Fruit fly (Drosophila melanogaster): Measurements from ENCODE around the gene CG11403.

CG11403 gene

dm6 chrX:1264547-1264946 lies 24.9 kb upstream of the CG11403 start (continued):
- TF ChIP-seq caup (GFP tag; optimal IDR thresholded peaks at IDR 0.05; ENCODE audit: severe bottlenecking), result no peak
- TF ChIP-seq jumu (GFP tag; optimal IDR thresholded peaks at IDR 0.05), result no peak
- no peak for TF ChIP-seq CG12391 (tag; optimal IDR thresholded peaks at IDR 0.05)
- no peak for TF ChIP-seq CG7357 (GFP tag; IDR thresholded peaks at IDR 0.05)
- TF ChIP-seq CG6813 (GFP tag; optimal IDR thresholded peaks at IDR 0.05), result no peak
- no peak for TF ChIP-seq kah (GFP tag; optimal IDR thresholded peaks at IDR 0.05)
- no peak for TF ChIP-seq Dbx (GFP tag; IDR thresholded peaks at IDR 0.05)
- no peak for TF ChIP-seq CG7963 (GFP tag; IDR thresholded peaks at IDR 0.05; ENCODE audit: partially characterized antibody)
- TF ChIP-seq exex (tag; optimal IDR thresholded peaks at IDR 0.05), result peak; percentile 10
- peak; percentile 64 for TF ChIP-seq vvl (GFP tag; IDR thresholded peaks at IDR 0.05)
- no peak for TF ChIP-seq chif (GFP tag; optimal IDR thresholded peaks at IDR 0.05)
- no peak for TF ChIP-seq emc (GFP tag; optimal IDR thresholded peaks at IDR 0.05)
- TF ChIP-seq scrt (GFP tag; optimal IDR thresholded peaks at IDR 0.05), result no peak
- no peak for TF ChIP-seq CG3726 (GFP tag; IDR thresholded peaks at IDR 0.05)
- TF ChIP-seq shn (GFP tag; optimal IDR thresholded peaks at IDR 0.05), result no peak
- TF ChIP-seq Bdp1 (GFP tag; optimal IDR thresholded peaks at IDR 0.05), result no peak
- TF ChIP-seq Dad (GFP tag; optimal IDR thresholded peaks at IDR 0.05), result no peak
- no peak for TF ChIP-seq slbo (GFP tag; IDR thresholded peaks at IDR 0.05)
- TF ChIP-seq CG32772 (GFP tag; IDR thresholded peaks at IDR 0.05), result no peak
- TF ChIP-seq CG10267 (tag; optimal IDR thresholded peaks at IDR 0.05), result no peak
- TF ChIP-seq Dfd (GFP tag; optimal IDR thresholded peaks at IDR 0.05), result no peak
- TF ChIP-seq CG32532 (GFP tag; IDR thresholded peaks at IDR 0.05), result no peak
- no peak for TF ChIP-seq CG6254 (GFP tag; optimal IDR thresholded peaks at IDR 0.05)
- no peak for TF ChIP-seq CG11696 (GFP tag; IDR thresholded peaks at IDR 0.05)
- TF ChIP-seq CG17568 (GFP tag; optimal IDR thresholded peaks at IDR 0.05), result no peak
- no peak for TF ChIP-seq jigr1 (GFP tag; IDR thresholded peaks at IDR 0.05)
- no peak for TF ChIP-seq mld (GFP tag; IDR thresholded peaks at IDR 0.05; ENCODE audit: partially characterized antibody)
- no peak for TF ChIP-seq CG5180 (GFP tag; optimal IDR thresholded peaks at IDR 0.05)
- no peak for TF ChIP-seq Spps (tag; optimal IDR thresholded peaks at IDR 0.05)
- TF ChIP-seq sd (tag; optimal IDR thresholded peaks at IDR 0.05), result peak; percentile 60
- TF ChIP-seq abd-A (tag; optimal IDR thresholded peaks at IDR 0.05), result peak; percentile 81
- no peak for TF ChIP-seq gt (GFP tag; IDR thresholded peaks at IDR 0.05)
- no peak for TF ChIP-seq Atf-2 (GFP tag; optimal IDR thresholded peaks at IDR 0.05)
- TF ChIP-seq CG13894 (tag; optimal IDR thresholded peaks at IDR 0.05), result peak; percentile 18
- no peak for TF ChIP-seq tup (GFP tag; optimal IDR thresholded peaks at IDR 0.05)
- no peak for TF ChIP-seq CG9609 (GFP tag; optimal IDR thresholded peaks at IDR 0.05)
- no peak for TF ChIP-seq Mad (GFP tag; optimal IDR thresholded peaks at IDR 0.05)
- TF ChIP-seq D19A (tag; optimal IDR thresholded peaks at IDR 0.05), result no peak
- no peak for TF ChIP-seq NFAT (GFP tag; IDR thresholded peaks at IDR 0.05)
- TF ChIP-seq so (GFP tag; IDR thresholded peaks at IDR 0.05), result no peak
- TF ChIP-seq CG14860 (GFP tag; IDR thresholded peaks at IDR 0.05; ENCODE audit: partially characterized antibody), result no peak

dm6 chrX:1262536-1263263 lies 23.0 kb upstream of the CG11403 start:
- TF ChIP-seq ftz-f1 (GFP tag; optimal IDR thresholded peaks at IDR 0.05) (peak; percentile 61), jigr1 (GFP tag; IDR thresholded peaks at IDR 0.05) (no peak), chinmo (GFP tag; IDR thresholded peaks at IDR 0.05; ENCODE audit: partially characterized antibody) (peak; percentile 73; the same call in 1 of the 4 replicates), CG3281 (GFP tag; optimal IDR thresholded peaks at IDR 0.05) (no peak), CG5180 (GFP tag; optimal IDR thresholded peaks at IDR 0.05) (peak; percentile 1), HLH3B (GFP tag; IDR thresholded peaks at IDR 0.05) (no peak), twi (tag; optimal IDR thresholded peaks at IDR 0.05) (no peak), lab (GFP tag; optimal IDR thresholded peaks at IDR 0.05) (peak; percentile 28), CG15514 (GFP tag; optimal IDR thresholded peaks at IDR 0.05) (no peak), crol (GFP tag; IDR thresholded peaks at IDR 0.05) (peak; percentile 79), CG10321 (GFP tag; IDR thresholded peaks at IDR 0.05) (no peak), Eip74EF (GFP tag; optimal IDR thresholded peaks at IDR 0.05) (peak in 1 of 2 experiments; percentile 93)
